Fruit fly (Drosophila melanogaster): ENCODE results near the gene CG45544.

dm6 chr3R:29212534-29212933, 43.8 kb upstream of the CG45544 start:
- TF ChIP-seq dl (GFP tag; optimal IDR thresholded peaks at IDR 0.05; ENCODE audit: insufficient read depth in 1 of 2, partially characterized antibody in 2 of 2) (no peak), Hr83 (GFP tag; optimal IDR thresholded peaks at IDR 0.05; ENCODE audit: poor library complexity, severe bottlenecking) (no peak), usp (GFP tag; optimal IDR thresholded peaks at IDR 0.05) (no peak)

Data from whole organism, wandering third instar larva.